Worm (Caenorhabditis elegans) whole organism, L2 larva: ENCODE data around the gene F38B7.11.

Source experiments
- C34F6.9 ChIP-seq: fragments of 150-350 bp; optimal IDR thresholded peaks from 2 replicates; lab custom pipeline; 2014; ENCODE audit warnings: missing biosample characterization, missing genetic modification characterization
- F13H6.1 ChIP-seq: sonication (generic microtip); optimal IDR thresholded peaks from 2 replicates; lab custom pipeline; 2016; ENCODE audit warnings: missing genetic modification characterization, missing compliant biosample characterization
- R02D3.7 ChIP-seq: fragments of 150-350 bp; optimal IDR thresholded peaks from 2 replicates; lab custom pipeline; 2014; ENCODE audit warnings: missing biosample characterization, missing genetic modification characterization
- Y55F3AM.14 ChIP-seq: fragments of 200-800 bp; sonication (Bioruptor generic); optimal IDR thresholded peaks from 2 replicates; lab custom pipeline; 2018; ENCODE audit warnings: mild to moderate bottlenecking, missing genetic modification characterization, missing compliant biosample characterization
- ZK546.5 ChIP-seq: sonication (generic microtip); optimal IDR thresholded peaks from 2 replicates; lab custom pipeline; 2017; ENCODE audit warnings: missing biosample characterization, missing genetic modification characterization
- alr-1 ChIP-seq: fragments of 150-350 bp; optimal IDR thresholded peaks from 2 replicates; lab custom pipeline; 2014; ENCODE audit warnings: missing biosample characterization, missing genetic modification characterization
- ama-1 ChIP-seq: fragments of 150-350 bp; optimal IDR thresholded peaks from 2 replicates; lab custom pipeline; 2018; ENCODE audit warnings: inconsistent platforms
- blmp-1 ChIP-seq: sonication (generic microtip); optimal IDR thresholded peaks from 2 replicates; lab custom pipeline; 2017; ENCODE audit warnings: missing genetic modification characterization, mild to moderate bottlenecking, missing compliant biosample characterization, antibody characterized with exemption, moderate library complexity; ENCODE audit not compliant: insufficient read depth
- ceh-16 ChIP-seq: fragments of 150-350 bp; optimal IDR thresholded peaks from 2 replicates; lab custom pipeline; 2014; ENCODE audit warnings: missing biosample characterization, missing genetic modification characterization
- ceh-82 ChIP-seq: fragments of 150-350 bp; optimal IDR thresholded peaks from 2 replicates; lab custom pipeline; 2014; ENCODE audit warnings: missing biosample characterization, missing genetic modification characterization
- crh-2 ChIP-seq: sonication (generic microtip); optimal IDR thresholded peaks from 2 replicates; lab custom pipeline; 2017; ENCODE audit warnings: missing biosample characterization, missing genetic modification characterization
- dmd-4 ChIP-seq: sonication (generic microtip); optimal IDR thresholded peaks from 2 replicates; lab custom pipeline; 2017; ENCODE audit warnings: missing biosample characterization, missing genetic modification characterization
- egl-27 ChIP-seq: sonication (generic microtip); optimal IDR thresholded peaks from 3 replicates; lab custom pipeline; 2017; ENCODE audit warnings: missing biosample characterization, missing genetic modification reagents, missing genetic modification characterization
- elt-1 ChIP-seq: fragments of 150-350 bp; optimal IDR thresholded peaks from 2 replicates; lab custom pipeline; 2014; ENCODE audit warnings: missing biosample characterization, missing genetic modification characterization
- elt-3 ChIP-seq: sonication (generic microtip); optimal IDR thresholded peaks from 2 replicates; lab custom pipeline; 2017; ENCODE audit warnings: missing biosample characterization, missing genetic modification characterization
- fos-1 ChIP-seq: fragments of 150-350 bp; optimal IDR thresholded peaks from 2 replicates; lab custom pipeline; 2014; ENCODE audit warnings: missing biosample characterization, missing genetic modification characterization
- gmeb-1 ChIP-seq: fragments of 150-350 bp; optimal IDR thresholded peaks from 2 replicates; lab custom pipeline; 2014; ENCODE audit warnings: missing biosample characterization, missing genetic modification characterization
- lin-39 ChIP-seq: fragments of 150-350 bp; optimal IDR thresholded peaks from 2 replicates; lab custom pipeline; 2014; ENCODE audit warnings: missing biosample characterization, missing genetic modification reagents, missing genetic modification characterization
- lsy-2 ChIP-seq, 2 experiments: fragments of 150-350 bp in 1 of 2; sonication (generic microtip) in 1 of 2; optimal IDR thresholded peaks; 2 replicates each; lab custom pipeline; 2014 to 2017; ENCODE audit warnings: missing biosample characterization in 2 of 2, missing genetic modification characterization in 2 of 2
- mab-5 ChIP-seq: fragments of 150-350 bp; optimal IDR thresholded peaks from 2 replicates; lab custom pipeline; 2014; ENCODE audit warnings: missing biosample characterization, missing genetic modification characterization
- mbf-1 ChIP-seq: sonication (generic microtip); optimal IDR thresholded peaks from 2 replicates; lab custom pipeline; 2017; ENCODE audit warnings: missing biosample characterization, missing genetic modification characterization
- mdl-1 ChIP-seq, 2 experiments: fragments of 150-350 bp in 1 of 2; sonication (generic microtip) in 1 of 2; optimal IDR thresholded peaks; 2 replicates each; lab custom pipeline; 2017; ENCODE audit warnings: missing biosample characterization in 2 of 2, missing genetic modification characterization in 2 of 2
- nhr-12 ChIP-seq: fragments of 150-350 bp; optimal IDR thresholded peaks from 2 replicates; lab custom pipeline; 2014; ENCODE audit warnings: missing biosample characterization, missing genetic modification characterization
- nhr-129 ChIP-seq: fragments of 150-350 bp; optimal IDR thresholded peaks from 2 replicates; lab custom pipeline; 2014; ENCODE audit warnings: missing biosample characterization, missing genetic modification characterization
- nhr-21 ChIP-seq: fragments of 150-350 bp; optimal IDR thresholded peaks from 2 replicates; lab custom pipeline; 2014; ENCODE audit warnings: missing biosample characterization, missing genetic modification characterization
- nhr-23 ChIP-seq: fragments of 150-350 bp; optimal IDR thresholded peaks from 2 replicates; lab custom pipeline; 2014; ENCODE audit warnings: missing biosample characterization, missing genetic modification reagents, missing genetic modification characterization
- nhr-25 ChIP-seq: fragments of 150-350 bp; sonication (generic microtip); optimal IDR thresholded peaks from 3 replicates; lab custom pipeline; 2014; ENCODE audit warnings: missing biosample characterization, missing genetic modification characterization
- nhr-77 ChIP-seq: fragments of 150-350 bp; optimal IDR thresholded peaks from 2 replicates; lab custom pipeline; 2014; ENCODE audit warnings: missing biosample characterization, missing genetic modification characterization
- peb-1 ChIP-seq: fragments of 150-350 bp; optimal IDR thresholded peaks from 2 replicates; lab custom pipeline; 2014; ENCODE audit warnings: missing biosample characterization, missing genetic modification characterization
- sem-4 ChIP-seq: fragments of 150-350 bp; optimal IDR thresholded peaks from 2 replicates; lab custom pipeline; 2014; ENCODE audit warnings: missing biosample characterization, missing genetic modification reagents, missing genetic modification characterization
- skn-1 ChIP-seq: sonication (generic microtip); optimal IDR thresholded peaks from 2 replicates; lab custom pipeline; 2017; ENCODE audit warnings: missing biosample characterization, missing genetic modification characterization
- sma-3 ChIP-seq: sonication (generic microtip); optimal IDR thresholded peaks from 2 replicates; lab custom pipeline; 2016; ENCODE audit warnings: missing genetic modification reagents, missing genetic modification characterization, missing compliant biosample characterization
- sma-9 ChIP-seq, 2 experiments: fragments of 150-350 bp in 1 of 2; sonication (generic microtip) in 1 of 2; optimal IDR thresholded peaks; 2 replicates each; lab custom pipeline; 2014 to 2016; ENCODE audit warnings: missing genetic modification characterization in 2 of 2, mild to moderate bottlenecking in 1 of 2, missing biosample characterization in 1 of 2, missing compliant biosample characterization in 1 of 2, missing genetic modification reagents in 1 of 2, moderate library complexity in 1 of 2
- unc-39 ChIP-seq: fragments of 150-350 bp; optimal IDR thresholded peaks from 2 replicates; lab custom pipeline; 2014; ENCODE audit warnings: missing biosample characterization, missing genetic modification characterization
- zag-1 ChIP-seq: fragments of 150-350 bp; optimal IDR thresholded peaks from 2 replicates; lab custom pipeline; 2014; ENCODE audit warnings: missing biosample characterization, missing genetic modification characterization
- ztf-1 ChIP-seq: fragments of 200-800 bp; sonication (Bioruptor generic); conservative IDR thresholded peaks from 2 replicates; pipeline ENCODE4 v1.3.6; 2022; ENCODE audit warnings: missing genetic modification characterization, missing compliant biosample characterization
- ztf-11 ChIP-seq: sonication (generic microtip); optimal IDR thresholded peaks from 2 replicates; lab custom pipeline; 2017; ENCODE audit warnings: missing biosample characterization, missing genetic modification characterization

Gene F38B7.11

ce11 chrV:11546795-11547194, at the start of gene F38B7.11:
Gene F38B7.11 (plus strand): TSS chrV:11547095.
- TF ChIP-seq mbf-1 = no peak

DNA sequence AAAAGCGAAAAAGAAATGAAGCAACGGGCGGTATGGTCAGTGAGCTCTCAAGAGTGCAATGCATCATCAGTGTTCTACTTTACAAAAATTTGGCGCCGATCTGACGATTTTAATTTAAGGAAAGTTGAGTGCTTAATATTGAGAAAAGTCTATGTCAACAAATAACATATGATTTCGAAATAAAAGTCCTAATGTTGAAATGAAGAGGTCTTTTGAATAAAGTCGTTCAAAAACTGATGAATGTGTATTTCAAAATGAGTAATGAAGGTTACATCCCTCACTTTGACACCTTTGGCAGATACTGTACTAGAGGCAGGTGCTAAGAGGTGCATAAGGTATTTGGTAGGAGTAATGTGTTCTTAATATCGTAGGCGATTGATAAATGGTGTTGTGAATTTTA, 49.4 kb upstream of the F38B7.11 start:
- TF ChIP-seq mdl-1 (tag; optimal IDR thresholded peaks at IDR 0.05; lab: Kevin White, UChicago) (no peak), lsy-2 (tag; optimal IDR thresholded peaks at IDR 0.05; lab: Kevin White, UChicago) (no peak), nhr-21 (tag; lab: Kevin White, UChicago) (no peak), F13H6.1 (tag; lab: Kevin White, UChicago) (no peak), peb-1 (tag; lab: Kevin White, UChicago) (no peak), lin-39 (tag; lab: Kevin White, UChicago) (no peak), blmp-1 (no peak), nhr-129 (tag; lab: Kevin White, UChicago) (no peak), sem-4 (tag; lab: Kevin White, UChicago) (no peak), sma-9 (GFP tag; optimal IDR thresholded peaks at IDR 0.05; lab: Kevin White, UChicago) (no peak), sma-9 (tag; optimal IDR thresholded peaks at IDR 0.05; lab: Kevin White, UChicago) (no peak), nhr-25 (tag; lab: Kevin White, UChicago) (no peak), ztf-11 (no peak), crh-2 (tag; lab: Kevin White, UChicago) (no peak), unc-39 (no peak), dmd-4 (no peak)

DNA sequence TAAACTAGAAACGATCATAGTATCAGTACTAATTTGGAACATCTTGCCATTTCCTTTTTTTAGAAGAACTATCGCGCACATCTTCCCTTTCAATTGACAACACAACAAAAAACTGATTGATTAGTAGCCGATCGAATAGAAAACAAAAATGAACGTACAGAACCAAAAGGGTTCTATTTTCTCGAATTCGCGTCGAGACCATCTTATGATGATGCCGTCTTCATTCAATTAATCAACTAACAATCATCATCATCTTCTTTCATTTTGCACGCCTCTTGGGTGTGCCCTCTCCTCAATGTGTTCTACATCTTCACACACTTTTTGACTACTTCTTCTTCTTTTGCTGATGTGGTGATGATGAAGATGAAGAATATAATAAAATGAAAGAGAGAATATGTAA, 47.1 kb upstream of the F38B7.11 start:
- no peak for TF ChIP-seq ama-1 (lab: Kevin White, UChicago)
- no peak for TF ChIP-seq crh-2 (tag; lab: Kevin White, UChicago)
- no peak for TF ChIP-seq elt-3 (tag; lab: Kevin White, UChicago)
- TF ChIP-seq blmp-1 = peak; percentile 48
- TF ChIP-seq ztf-1 (GFP tag; lab: Robert Waterston, UW) = no peak
- no peak for TF ChIP-seq F13H6.1 (tag; lab: Kevin White, UChicago)
- no peak for TF ChIP-seq gmeb-1 (tag; lab: Kevin White, UChicago)
- peak; percentile 14 for TF ChIP-seq sma-9 (GFP tag; optimal IDR thresholded peaks at IDR 0.05; lab: Kevin White, UChicago)
- TF ChIP-seq sma-9 (tag; optimal IDR thresholded peaks at IDR 0.05; lab: Kevin White, UChicago) = no peak
- TF ChIP-seq nhr-12 (tag; lab: Kevin White, UChicago) = no peak
- TF ChIP-seq Y55F3AM.14 (GFP tag; lab: Kevin White, UChicago) = no peak
- TF ChIP-seq egl-27 (tag; lab: Kevin White, UChicago) = no peak
- TF ChIP-seq nhr-21 (tag; lab: Kevin White, UChicago) = no peak
- TF ChIP-seq fos-1 = peak; percentile 0
- no peak for TF ChIP-seq nhr-129 (tag; lab: Kevin White, UChicago)
- TF ChIP-seq C34F6.9 (tag; lab: Kevin White, UChicago) = no peak
- TF ChIP-seq skn-1 (tag; lab: Kevin White, UChicago) = no peak
- TF ChIP-seq mab-5 (tag; lab: Kevin White, UChicago) = no peak
- no peak for TF ChIP-seq ceh-16 (tag; lab: Kevin White, UChicago)
- TF ChIP-seq ZK546.5 (tag; lab: Kevin White, UChicago) = no peak
- TF ChIP-seq nhr-23 = no peak
- TF ChIP-seq sma-3 (GFP tag; lab: Kevin White, UChicago) = peak; percentile 30

DNA sequence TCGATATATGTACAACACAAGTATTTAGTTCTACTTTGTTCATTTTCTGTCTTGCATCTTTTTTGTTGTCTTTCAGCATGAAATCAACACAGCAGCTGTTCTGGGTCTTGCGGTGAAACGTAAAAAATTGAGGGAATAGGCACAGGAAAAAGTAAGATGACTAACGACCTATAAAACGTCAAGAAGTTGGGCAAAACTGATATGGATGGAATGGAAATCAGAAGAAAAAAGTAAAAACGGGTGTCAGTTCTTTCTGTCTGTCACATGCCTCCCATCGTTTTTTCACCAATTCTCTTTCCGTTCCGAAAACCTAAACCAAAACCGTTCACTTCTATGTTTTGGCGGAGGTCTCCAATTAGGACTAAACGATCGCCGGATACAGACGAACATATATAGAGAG, 45.9 kb upstream of the F38B7.11 start:
- TF ChIP-seq ZK546.5 (tag; lab: Kevin White, UChicago) = no peak
- TF ChIP-seq gmeb-1 (tag; lab: Kevin White, UChicago) = no peak
- TF ChIP-seq sma-9 (GFP tag; optimal IDR thresholded peaks at IDR 0.05; lab: Kevin White, UChicago) = no peak
- no peak for TF ChIP-seq sma-9 (tag; optimal IDR thresholded peaks at IDR 0.05; lab: Kevin White, UChicago)
- no peak for TF ChIP-seq R02D3.7 (tag; lab: Kevin White, UChicago)
- no peak for TF ChIP-seq ceh-82
- TF ChIP-seq alr-1 (tag; lab: Kevin White, UChicago) = no peak

DNA sequence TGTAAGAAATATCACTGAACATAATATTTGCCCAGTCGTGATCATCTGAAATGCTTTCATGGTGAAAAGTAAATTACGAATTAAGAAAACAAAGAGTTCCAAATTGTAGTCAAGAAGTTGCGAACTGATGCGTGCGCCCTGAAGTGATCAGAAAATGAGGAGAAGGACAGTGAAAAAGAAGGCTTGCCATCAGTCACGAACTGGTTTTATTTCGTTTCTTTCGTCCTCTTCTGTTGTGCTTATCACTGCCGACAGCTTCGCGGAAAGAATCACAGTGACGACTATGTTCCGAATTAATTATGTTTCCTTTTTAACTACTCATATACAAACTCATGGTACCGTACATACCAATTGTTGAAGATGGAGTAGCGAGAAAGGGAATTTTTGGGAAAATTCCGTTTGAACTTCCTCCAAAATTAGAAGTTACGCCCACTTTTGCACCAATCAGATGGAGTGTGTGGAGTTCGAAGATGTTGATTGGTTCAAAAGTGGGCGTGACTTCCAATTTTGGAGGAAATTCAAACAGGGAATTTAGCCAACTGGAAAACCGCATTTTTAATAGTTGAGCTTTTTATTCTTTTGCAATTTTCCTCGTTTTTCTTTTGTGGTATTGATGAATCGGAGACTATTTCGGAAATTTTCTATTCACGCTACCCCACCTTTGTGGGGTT, 43.7 kb upstream of the F38B7.11 start, which contains the start of gene C55A6.12:
TSS of gene C55A6.12 (minus strand) at position 51 of the 671 bp plus-strand sequence.
- no peak for TF ChIP-seq elt-1
- TF ChIP-seq zag-1 = no peak
- no peak for TF ChIP-seq Y55F3AM.14 (GFP tag; lab: Kevin White, UChicago)
- TF ChIP-seq peb-1 (tag; lab: Kevin White, UChicago) = no peak
- TF ChIP-seq R02D3.7 (tag; lab: Kevin White, UChicago) = no peak
- TF ChIP-seq C34F6.9 (tag; lab: Kevin White, UChicago) = no peak
- no peak for TF ChIP-seq nhr-12 (tag; lab: Kevin White, UChicago)
- peak; percentile 10 for TF ChIP-seq gmeb-1 (tag; lab: Kevin White, UChicago)
- TF ChIP-seq nhr-77 (tag; lab: Kevin White, UChicago) = no peak
